Worm (Caenorhabditis elegans) whole organism, mixed stage, embryonic: Measurements from ENCODE around the gene zig-4.

Experiments
- M03D4.4 ChIP-seq: sonication (generic microtip); optimal IDR thresholded peaks from 2 replicates; lab custom pipeline; 2017; ENCODE audit warnings: mild to moderate bottlenecking, missing genetic modification characterization, missing compliant biosample characterization
- bed-3 ChIP-seq: fragments of 200-800 bp; sonication (Bioruptor generic); optimal IDR thresholded peaks from 3 replicates; lab custom pipeline; 2018; ENCODE audit warnings: mild to moderate bottlenecking, missing genetic modification characterization, moderate library complexity, missing compliant biosample characterization
- ceh-39 ChIP-seq: fragments of 150-350 bp; optimal IDR thresholded peaks from 2 replicates; lab custom pipeline; 2014; ENCODE audit warnings: missing biosample characterization, missing genetic modification characterization
- ceh-43 ChIP-seq: fragments of 200-800 bp; sonication (Bioruptor generic); optimal IDR thresholded peaks from 2 replicates; lab custom pipeline; 2018; ENCODE audit warnings: mild to moderate bottlenecking, missing genetic modification characterization, moderate library complexity, missing compliant biosample characterization
- ceh-83 ChIP-seq: fragments of 200-800 bp; sonication (Bioruptor generic); optimal IDR thresholded peaks from 2 replicates; lab custom pipeline; 2018; ENCODE audit warnings: mild to moderate bottlenecking, missing genetic modification characterization, missing compliant biosample characterization
- ces-1 ChIP-seq: fragments of 150-350 bp; optimal IDR thresholded peaks from 2 replicates; lab custom pipeline; 2014; ENCODE audit warnings: missing biosample characterization, missing genetic modification reagents, missing genetic modification characterization
- cnd-1 ChIP-seq: fragments of 200-800 bp; sonication (Bioruptor generic); optimal IDR thresholded peaks from 2 replicates; lab custom pipeline; 2018; ENCODE audit warnings: mild to moderate bottlenecking, missing genetic modification characterization, missing compliant biosample characterization
- drap-1 ChIP-seq: fragments of 200-800 bp; sonication (Bioruptor generic); optimal IDR thresholded peaks from 3 replicates; lab custom pipeline; 2018; ENCODE audit warnings: mild to moderate bottlenecking, missing genetic modification characterization, missing compliant biosample characterization
- elt-1 ChIP-seq: sonication (generic microtip); optimal IDR thresholded peaks from 2 replicates; lab custom pipeline; 2017; ENCODE audit warnings: missing genetic modification characterization, mild to moderate bottlenecking, missing compliant biosample characterization, antibody characterized with exemption, moderate library complexity, borderline replicate concordance; ENCODE audit not compliant: insufficient read depth
- elt-3 ChIP-seq: fragments of 150-350 bp; optimal IDR thresholded peaks from 2 replicates; lab custom pipeline; 2014; ENCODE audit warnings: missing biosample characterization, missing genetic modification characterization
- flh-1 ChIP-seq: fragments of 200-800 bp; sonication (Bioruptor generic); optimal IDR thresholded peaks from 2 replicates; lab custom pipeline; 2018; ENCODE audit warnings: mild to moderate bottlenecking, missing genetic modification characterization, moderate library complexity, missing compliant biosample characterization
- hlh-1 ChIP-seq: fragments of 150-350 bp; optimal IDR thresholded peaks from 2 replicates; lab custom pipeline; 2014; ENCODE audit warnings: missing biosample characterization, missing genetic modification reagents, missing genetic modification characterization
- lin-13 ChIP-seq: fragments of 150-350 bp; optimal IDR thresholded peaks from 2 replicates; lab custom pipeline; 2014; ENCODE audit warnings: missing biosample characterization, missing genetic modification characterization
- lin-32 ChIP-seq: fragments of 200-800 bp; sonication (Bioruptor generic); optimal IDR thresholded peaks from 2 replicates; lab custom pipeline; 2018; ENCODE audit warnings: mild to moderate bottlenecking, missing genetic modification characterization, missing compliant biosample characterization
- lsy-2 ChIP-seq: fragments of 150-350 bp; optimal IDR thresholded peaks from 2 replicates; lab custom pipeline; 2014; ENCODE audit warnings: missing biosample characterization, missing genetic modification characterization
- mab-5 ChIP-seq: fragments of 150-350 bp; optimal IDR thresholded peaks from 2 replicates; lab custom pipeline; 2014; ENCODE audit warnings: missing biosample characterization, missing genetic modification characterization
- mep-1 ChIP-seq: fragments of 150-350 bp; optimal IDR thresholded peaks from 2 replicates; lab custom pipeline; 2017; ENCODE audit warnings: missing biosample characterization, missing genetic modification reagents, missing genetic modification characterization, inconsistent platforms
- mls-2 ChIP-seq: sonication (generic microtip); optimal IDR thresholded peaks from 2 replicates; lab custom pipeline; 2016; ENCODE audit warnings: mild to moderate bottlenecking, missing genetic modification characterization, moderate library complexity, missing compliant biosample characterization
- nhr-12 ChIP-seq: fragments of 150-350 bp; optimal IDR thresholded peaks from 2 replicates; lab custom pipeline; 2014; ENCODE audit warnings: missing biosample characterization, missing genetic modification characterization
- nhr-2 ChIP-seq: fragments of 150-350 bp; optimal IDR thresholded peaks from 2 replicates; lab custom pipeline; 2014; ENCODE audit warnings: missing biosample characterization, missing genetic modification characterization
- nhr-237 ChIP-seq: fragments of 150-350 bp; optimal IDR thresholded peaks from 2 replicates; lab custom pipeline; 2014; ENCODE audit warnings: missing biosample characterization, missing genetic modification characterization
- nhr-28 ChIP-seq: fragments of 150-350 bp; optimal IDR thresholded peaks from 2 replicates; lab custom pipeline; 2014; ENCODE audit warnings: missing biosample characterization, missing genetic modification characterization
- sptf-1 ChIP-seq: sonication (generic microtip); optimal IDR thresholded peaks from 2 replicates; lab custom pipeline; 2017; ENCODE audit warnings: mild to moderate bottlenecking, missing genetic modification characterization, moderate library complexity, missing compliant biosample characterization
- unc-120 ChIP-seq: sonication (generic microtip); optimal IDR thresholded peaks from 2 replicates; lab custom pipeline; 2017; ENCODE audit warnings: missing genetic modification characterization, missing compliant biosample characterization; ENCODE audit not compliant: poor library complexity, severe bottlenecking
- zip-8 ChIP-seq: fragments of 150-350 bp; optimal IDR thresholded peaks from 2 replicates; lab custom pipeline; 2014; ENCODE audit warnings: missing biosample characterization, missing genetic modification characterization
- ztf-11 ChIP-seq: fragments of 150-350 bp; optimal IDR thresholded peaks from 2 replicates; lab custom pipeline; 2014; ENCODE audit warnings: missing biosample characterization, missing genetic modification characterization

Gene zig-4

DNA sequence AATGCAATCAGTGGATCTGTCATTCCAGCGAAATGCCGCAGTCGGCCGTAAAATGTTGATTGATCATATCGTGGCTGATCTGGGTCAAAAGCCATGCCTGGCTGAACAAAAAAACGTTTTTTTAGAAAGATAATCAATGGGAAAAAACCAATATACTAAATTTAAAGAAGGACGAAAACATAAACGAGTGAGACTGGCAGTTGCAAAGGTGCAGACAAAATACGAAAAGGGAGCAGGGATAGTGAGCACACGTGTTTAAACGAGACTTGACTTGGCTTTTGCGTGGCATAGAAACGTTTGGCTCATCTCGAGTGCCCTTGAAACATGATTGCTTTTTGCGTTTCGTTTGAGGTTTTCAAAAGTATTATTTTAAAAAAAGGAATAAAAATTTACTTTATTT is 33.0 kb downstream of the zig-4 start, which contains the start of gene sfxn-2:
Gene sfxn-2 (minus strand): TSS at position 101 of the 400 bp plus-strand sequence.
- TF ChIP-seq lsy-2 (tag; lab: Kevin White, UChicago): no peak
- TF ChIP-seq ztf-11 (tag; lab: Kevin White, UChicago): no peak
- TF ChIP-seq flh-1 (GFP tag; lab: Kevin White, UChicago): no peak
- no peak for TF ChIP-seq nhr-237 (tag; lab: Kevin White, UChicago)
- TF ChIP-seq elt-3 (tag; lab: Kevin White, UChicago): no peak
- TF ChIP-seq drap-1: no peak
- no peak for TF ChIP-seq ceh-83 (GFP tag; lab: Kevin White, UChicago)
- no peak for TF ChIP-seq nhr-2 (tag; lab: Kevin White, UChicago)
- TF ChIP-seq mab-5 (tag; lab: Kevin White, UChicago): no peak
- no peak for TF ChIP-seq mls-2 (tag; lab: Kevin White, UChicago)
- no peak for TF ChIP-seq ceh-43 (GFP tag; lab: Kevin White, UChicago)

DNA sequence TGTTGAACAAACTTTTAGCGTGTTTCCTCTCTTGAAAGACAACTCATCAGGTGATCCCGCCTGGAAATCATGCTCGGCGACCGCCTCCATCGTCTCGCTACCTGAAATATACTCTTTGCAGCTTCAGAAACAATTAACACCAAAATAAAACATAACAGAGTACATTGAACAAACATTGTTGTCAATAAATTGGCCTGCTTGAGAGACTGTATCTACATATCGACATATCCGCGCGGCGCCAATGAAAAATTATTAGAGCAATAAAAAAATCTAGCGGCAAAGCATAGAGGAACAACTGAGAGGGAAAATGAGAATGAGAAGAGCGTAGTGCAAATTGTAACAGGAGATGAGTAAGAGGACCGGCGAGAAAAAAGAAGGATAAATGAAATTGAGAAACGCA is 36.4 kb downstream of the zig-4 start, which contains the start of gene sem-5:
Gene sem-5 (minus strand): TSS at position 101 of the 400 bp plus-strand sequence.
- no peak for TF ChIP-seq elt-3 (tag; lab: Kevin White, UChicago)
- TF ChIP-seq drap-1: no peak
- TF ChIP-seq M03D4.4 (tag; lab: Kevin White, UChicago): peak; percentile 50
- TF ChIP-seq ceh-39 (tag; lab: Kevin White, UChicago): no peak
- TF ChIP-seq lsy-2 (tag; lab: Kevin White, UChicago): no peak
- TF ChIP-seq ceh-83 (GFP tag; lab: Kevin White, UChicago): peak; percentile 39
- no peak for TF ChIP-seq hlh-1 (tag; lab: Kevin White, UChicago)
- TF ChIP-seq sptf-1 (tag; lab: Kevin White, UChicago): no peak
- TF ChIP-seq nhr-12 (tag; lab: Kevin White, UChicago): no peak

DNA sequence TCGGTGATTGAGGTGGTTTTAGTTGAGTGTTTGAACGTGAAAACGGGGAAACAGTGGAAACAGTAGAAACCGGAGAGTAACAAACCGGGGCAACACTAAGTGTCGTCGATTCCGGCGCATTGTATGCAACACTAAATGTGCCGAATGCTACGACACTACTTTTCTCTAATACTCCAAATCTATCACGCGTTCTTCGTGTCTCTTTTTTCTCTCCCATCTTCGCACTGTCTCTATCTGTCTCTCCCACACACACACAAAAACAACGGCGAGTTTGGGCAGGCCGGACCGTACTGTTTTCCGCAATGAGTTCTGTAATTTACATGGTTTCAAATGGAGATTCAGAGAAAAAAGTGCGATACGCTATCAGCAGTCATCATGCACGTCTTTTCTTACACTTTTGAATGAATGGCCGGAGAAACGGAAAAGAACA is 36.8 kb downstream of the zig-4 start:
- TF ChIP-seq cnd-1 (tag; lab: Kevin White, UChicago): peak; percentile 5
- TF ChIP-seq sptf-1 (tag; lab: Kevin White, UChicago): no peak
- peak; percentile 26 for TF ChIP-seq unc-120 (tag; lab: Kevin White, UChicago)
- TF ChIP-seq mep-1 (tag; lab: Kevin White, UChicago): peak; percentile 17

DNA sequence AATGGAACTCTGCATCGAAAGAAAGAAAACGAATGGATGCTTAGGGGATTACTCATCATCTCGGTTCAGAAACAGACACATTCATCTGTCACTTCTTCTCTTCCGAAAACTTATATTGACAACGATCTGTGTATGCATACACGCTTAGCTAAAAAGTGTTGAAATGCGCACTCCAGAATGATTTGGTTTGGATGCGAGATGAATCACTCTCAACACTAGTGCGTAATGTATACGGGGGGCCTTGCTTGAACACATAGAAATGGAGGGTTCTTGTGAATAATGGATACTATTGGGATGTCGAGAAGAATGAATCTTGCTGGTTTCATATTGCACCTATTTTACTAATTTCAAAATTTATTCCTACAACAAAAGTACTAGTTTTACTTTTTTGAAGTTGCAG is 38.8 kb downstream of the zig-4 start:
- TF ChIP-seq nhr-28 (tag; lab: Kevin White, UChicago) (no peak), cnd-1 (tag; lab: Kevin White, UChicago) (no peak)
- TF ChIP-seq, all 35 proteins: peak for 0

DNA sequence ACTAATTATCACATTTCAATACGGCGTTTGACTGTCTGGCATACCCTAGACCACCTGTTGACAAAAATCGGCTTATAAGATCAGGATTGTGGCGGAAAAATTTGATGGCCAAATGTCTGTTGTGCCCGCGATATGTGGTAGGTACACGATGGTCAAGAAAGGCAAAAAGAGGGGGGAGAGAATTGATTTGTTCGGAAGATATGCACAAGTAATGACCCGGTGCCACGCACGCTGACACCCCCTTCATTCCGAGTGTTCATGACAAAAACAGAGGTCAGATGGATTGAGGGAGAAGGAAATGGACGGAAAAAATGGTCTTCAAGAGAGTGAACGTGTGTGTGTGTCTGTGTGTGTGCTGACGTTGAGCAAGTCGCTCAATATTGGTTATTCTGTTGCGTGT is 40.2 kb downstream of the zig-4 start:
- peak; percentile 89 for TF ChIP-seq nhr-2 (tag; lab: Kevin White, UChicago)
- TF ChIP-seq sptf-1 (tag; lab: Kevin White, UChicago): no peak
- no peak for TF ChIP-seq lin-13 (tag; lab: Kevin White, UChicago)
- peak; percentile 58 for TF ChIP-seq cnd-1 (tag; lab: Kevin White, UChicago)
- TF ChIP-seq elt-1 (tag; lab: Kevin White, UChicago): peak; percentile 54
- peak; percentile 25 for TF ChIP-seq mls-2 (tag; lab: Kevin White, UChicago)
- peak; percentile 52 for TF ChIP-seq lin-32 (GFP tag; lab: Kevin White, UChicago)

DNA sequence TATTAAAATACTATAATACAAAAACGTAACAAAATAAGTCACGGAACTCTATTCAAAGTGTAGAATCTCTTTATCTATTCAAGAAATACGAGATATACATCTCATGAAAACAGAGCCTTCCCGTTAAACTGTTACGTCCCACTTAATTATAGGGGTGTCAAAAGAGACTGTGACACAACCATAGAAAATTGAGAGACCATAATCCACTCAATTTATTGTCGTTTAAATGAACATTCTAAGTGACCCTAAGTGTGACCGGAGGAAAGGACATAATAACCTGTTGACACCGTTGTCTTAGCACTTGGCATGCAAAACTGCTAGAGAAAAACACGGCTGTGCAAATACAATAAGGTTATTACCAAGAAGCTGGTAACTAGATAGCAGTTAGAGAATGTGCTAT is 43.3 kb downstream of the zig-4 start:
- TF ChIP-seq M03D4.4 (tag; lab: Kevin White, UChicago) (no peak), mls-2 (tag; lab: Kevin White, UChicago) (no peak), elt-3 (tag; lab: Kevin White, UChicago) (no peak), unc-120 (tag; lab: Kevin White, UChicago) (no peak), bed-3 (GFP tag; lab: Kevin White, UChicago) (no peak), ces-1 (GFP tag; lab: Kevin White, UChicago) (peak; percentile 74), nhr-2 (tag; lab: Kevin White, UChicago) (peak; percentile 90), lin-13 (tag; lab: Kevin White, UChicago) (no peak), zip-8 (tag; lab: Kevin White, UChicago) (peak; percentile 43)
